Fruit fly (Drosophila melanogaster) whole organism, embryonic: ENCODE measurements around the gene CG13127.

Experiments used
- Atf3 ChIP-seq: fragments of 200-800 bp; sonication (Bioruptor generic); optimal IDR thresholded peaks from 3 replicates; lab custom pipeline; 2016; ENCODE audit warnings: missing biosample characterization, missing genetic modification characterization
- B-H1 ChIP-seq: fragments of 200-800 bp; sonication (Bioruptor generic); IDR thresholded peaks from 3 replicates; pipeline ENCODE4 v1.3.6; 2022; ENCODE audit warnings: missing biosample characterization, missing genetic modification characterization
- BEAF-32 ChIP-seq: fragments of 200-800 bp; sonication (Bioruptor generic); optimal IDR thresholded peaks from 3 replicates; lab custom pipeline; 2017; ENCODE audit warnings: missing biosample characterization, missing genetic modification characterization, mild to moderate bottlenecking, moderate library complexity, missing genetic modification reagents
- CG1024 ChIP-seq: fragments of 200-800 bp; sonication (Bioruptor generic); IDR thresholded peaks from 2 replicates; pipeline ENCODE4 v1.3.6; 2022; ENCODE audit warnings: missing biosample characterization, missing genetic modification characterization
- CG10321 ChIP-seq: fragments of 200-800 bp; sonication (Bioruptor generic); IDR thresholded peaks from 2 replicates; pipeline ENCODE4 v1.3.6; 2022; ENCODE audit warnings: missing biosample characterization, missing genetic modification characterization
- CG11723 ChIP-seq: fragments of 200-800 bp; sonication (Bioruptor generic); optimal IDR thresholded peaks from 2 replicates; lab custom pipeline; 2017; ENCODE audit warnings: missing biosample characterization, mild to moderate bottlenecking, missing genetic modification characterization
- CG13775 ChIP-seq: fragments of 200-800 bp; sonication (Bioruptor generic); optimal IDR thresholded peaks from 3 replicates; lab custom pipeline; 2017; ENCODE audit warnings: missing biosample characterization, mild to moderate bottlenecking, missing genetic modification characterization
- CG13894 ChIP-seq: fragments of 200-800 bp; sonication (Bioruptor generic); optimal IDR thresholded peaks from 3 replicates; lab custom pipeline; 2018; ENCODE audit warnings: missing biosample characterization, mild to moderate bottlenecking, missing genetic modification characterization, moderate library complexity
- CG14014 ChIP-seq: fragments of 200-800 bp; sonication (Bioruptor generic); IDR thresholded peaks from 2 replicates; pipeline ENCODE4 v1.3.6; 2022; ENCODE audit warnings: missing biosample characterization, missing genetic modification characterization
- CG14667 ChIP-seq: fragments of 200-800 bp; sonication (Bioruptor generic); IDR thresholded peaks from 2 replicates; pipeline ENCODE4 v1.3.6; 2022; ENCODE audit warnings: missing biosample characterization, missing genetic modification characterization
- CG17359 ChIP-seq: fragments of 200-800 bp; sonication (Bioruptor generic); optimal IDR thresholded peaks from 3 replicates; lab custom pipeline; 2018; ENCODE audit warnings: missing biosample characterization, mild to moderate bottlenecking, missing genetic modification characterization, moderate library complexity
- CG2202 ChIP-seq: fragments of 200-800 bp; sonication (Bioruptor generic); optimal IDR thresholded peaks from 2 replicates; lab custom pipeline; 2018; ENCODE audit warnings: missing biosample characterization, mild to moderate bottlenecking, missing genetic modification characterization
- CG2889 ChIP-seq: fragments of 200-800 bp; sonication (Bioruptor generic); IDR thresholded peaks from 3 replicates; pipeline ENCODE4 v1.3.6; 2022; ENCODE audit warnings: missing biosample characterization, missing genetic modification characterization
- CG32767 ChIP-seq: fragments of 200-800 bp; sonication (Bioruptor generic); IDR thresholded peaks from 2 replicates; pipeline ENCODE4 v1.3.6; 2022; ENCODE audit warnings: missing biosample characterization, missing genetic modification characterization
- CG33213 ChIP-seq: fragments of 200-800 bp; sonication (Bioruptor generic); optimal IDR thresholded peaks from 3 replicates; lab custom pipeline; 2016; ENCODE audit warnings: missing biosample characterization, missing genetic modification characterization
- CG5953 ChIP-seq: fragments of 200-800 bp; sonication (Bioruptor generic); IDR thresholded peaks from 2 replicates; pipeline ENCODE4 v1.3.6; 2022; ENCODE audit warnings: missing biosample characterization, missing genetic modification characterization
- CG6272 ChIP-seq: fragments of 200-800 bp; sonication (Bioruptor generic); IDR thresholded peaks from 2 replicates; pipeline ENCODE4 v1.3.6; 2022; ENCODE audit warnings: missing biosample characterization, missing genetic modification characterization
- CG8281 ChIP-seq: fragments of 200-800 bp; sonication (Bioruptor generic); optimal IDR thresholded peaks from 2 replicates; lab custom pipeline; 2018; ENCODE audit warnings: missing biosample characterization, mild to moderate bottlenecking, missing genetic modification characterization, moderate library complexity
- CG8944 ChIP-seq: fragments of 200-800 bp; sonication (Bioruptor generic); optimal IDR thresholded peaks from 3 replicates; lab custom pipeline; 2016; ENCODE audit warnings: missing biosample characterization, missing genetic modification characterization
- CG9727 ChIP-seq: fragments of 200-800 bp; sonication (Bioruptor generic); optimal IDR thresholded peaks from 3 replicates; lab custom pipeline; 2017; ENCODE audit warnings: missing biosample characterization, mild to moderate bottlenecking, missing genetic modification characterization
- Camta ChIP-seq: fragments of 200-800 bp; sonication (Bioruptor generic); optimal IDR thresholded peaks from 2 replicates; lab custom pipeline; 2016; ENCODE audit warnings: missing biosample characterization, missing genetic modification characterization
- CrebB ChIP-seq: fragments of 200-800 bp; sonication (Bioruptor generic); optimal IDR thresholded peaks from 3 replicates; lab custom pipeline; 2018; ENCODE audit warnings: missing biosample characterization, mild to moderate bottlenecking, missing genetic modification characterization
- H15 ChIP-seq: fragments of 200-800 bp; sonication (Bioruptor generic); IDR thresholded peaks from 3 replicates; pipeline ENCODE4 v1.3.6; 2022; ENCODE audit warnings: missing biosample characterization, missing genetic modification characterization
- MBD-R2 ChIP-seq: fragments of 200-800 bp; sonication (Bioruptor generic); IDR thresholded peaks from 2 replicates; pipeline ENCODE4 v1.3.6; 2022; ENCODE audit warnings: missing biosample characterization, missing genetic modification characterization
- MTF-1 ChIP-seq: fragments of 200-800 bp; sonication (Bioruptor generic); optimal IDR thresholded peaks from 2 replicates; lab custom pipeline; 2018; ENCODE audit warnings: missing biosample characterization, mild to moderate bottlenecking, missing genetic modification characterization, borderline replicate concordance
- Max ChIP-seq: fragments of 200-800 bp; sonication (Bioruptor generic); optimal IDR thresholded peaks from 2 replicates; lab custom pipeline; 2016; ENCODE audit warnings: missing biosample characterization, mild to moderate bottlenecking, missing genetic modification characterization
- Med ChIP-seq: fragments of 200-800 bp; sonication (Bioruptor generic); peaks from one replicate; lab custom pipeline; 2016; ENCODE audit warnings: missing biosample characterization, missing genetic modification characterization, mild to moderate bottlenecking, inconsistent platforms, moderate library complexity
- Meics ChIP-seq: fragments of 200-800 bp; sonication (Bioruptor generic); optimal IDR thresholded peaks from 2 replicates; lab custom pipeline; 2017; ENCODE audit warnings: missing biosample characterization, mild to moderate bottlenecking, missing genetic modification characterization
- NC2α ChIP-seq: fragments of 200-800 bp; sonication (Bioruptor generic); optimal IDR thresholded peaks from 2 replicates; lab custom pipeline; 2016; ENCODE audit warnings: missing biosample characterization, missing genetic modification characterization
- Neu2 ChIP-seq: fragments of 200-800 bp; sonication (Bioruptor generic); optimal IDR thresholded peaks from 3 replicates; lab custom pipeline; 2016; ENCODE audit warnings: missing biosample characterization, missing genetic modification characterization, borderline replicate concordance
- Oaz ChIP-seq: fragments of 200-800 bp; sonication (Bioruptor generic); IDR thresholded peaks from 2 replicates; pipeline ENCODE4 v1.3.6; 2022; ENCODE audit warnings: missing biosample characterization, missing genetic modification characterization
- Oli ChIP-seq: fragments of 200-800 bp; sonication (Bioruptor generic); optimal IDR thresholded peaks from 2 replicates; lab custom pipeline; 2018; ENCODE audit warnings: missing biosample characterization, mild to moderate bottlenecking, missing genetic modification characterization, moderate library complexity
- Optix ChIP-seq: fragments of 200-800 bp; sonication (Bioruptor generic); IDR thresholded peaks from 3 replicates; pipeline ENCODE4 v1.3.6; 2022; ENCODE audit warnings: missing biosample characterization, missing genetic modification characterization
- Rfx ChIP-seq: fragments of 200-800 bp; sonication (Bioruptor generic); IDR thresholded peaks from 2 replicates; pipeline ENCODE4 v1.3.6; 2022; ENCODE audit warnings: missing biosample characterization, missing genetic modification characterization
- Side ChIP-seq: fragments of 200-800 bp; sonication (Bioruptor generic); optimal IDR thresholded peaks from 2 replicates; lab custom pipeline; 2016; ENCODE audit warnings: missing biosample characterization, missing genetic modification characterization
- YL-1 ChIP-seq: fragments of 200-800 bp; sonication (Bioruptor generic); optimal IDR thresholded peaks from 3 replicates; lab custom pipeline; 2017; ENCODE audit warnings: missing biosample characterization, mild to moderate bottlenecking, missing genetic modification characterization
- ab ChIP-seq: fragments of 200-800 bp; sonication (Bioruptor generic); optimal IDR thresholded peaks from 2 replicates; lab custom pipeline; 2016; ENCODE audit warnings: missing biosample characterization, missing genetic modification characterization
- chn ChIP-seq: fragments of 200-800 bp; sonication (Bioruptor generic); optimal IDR thresholded peaks from 2 replicates; lab custom pipeline; 2016; ENCODE audit warnings: missing biosample characterization, missing genetic modification characterization
- en ChIP-seq: fragments of 200-800 bp; sonication (Bioruptor generic); optimal IDR thresholded peaks from 2 replicates; lab custom pipeline; 2016; ENCODE audit warnings: missing biosample characterization, missing genetic modification characterization
- jing ChIP-seq: fragments of 200-800 bp; sonication (Bioruptor generic); optimal IDR thresholded peaks from 2 replicates; lab custom pipeline; 2018; ENCODE audit warnings: missing biosample characterization, mild to moderate bottlenecking, missing genetic modification characterization
- ken ChIP-seq: fragments of 200-800 bp; sonication (Bioruptor generic); IDR thresholded peaks from 3 replicates; pipeline ENCODE4 v1.3.6; 2022; ENCODE audit warnings: missing biosample characterization, missing genetic modification characterization
- lola ChIP-seq, 3 experiments: fragments of >200 bp in 2 of 3; fragments of 200-800 bp in 1 of 3; sonication (Bioruptor generic) in 1 of 3; optimal IDR thresholded peaks; 2 replicates each; lab custom pipeline; 2017 to 2019; ENCODE audit warnings: missing biosample characterization in 3 of 3, missing genetic modification characterization in 3 of 3, mild to moderate bottlenecking in 1 of 3, moderate library complexity in 1 of 3
- peb ChIP-seq: fragments of 200-800 bp; sonication (Bioruptor generic); IDR thresholded peaks from 2 replicates; pipeline ENCODE4 v1.3.6; 2022; ENCODE audit warnings: missing biosample characterization, missing genetic modification characterization
- pfk ChIP-seq: fragments of 200-800 bp; sonication (Bioruptor generic); optimal IDR thresholded peaks from 2 replicates; lab custom pipeline; 2018; ENCODE audit warnings: missing biosample characterization, mild to moderate bottlenecking, missing genetic modification characterization, moderate library complexity
- psq ChIP-seq: fragments of 200-800 bp; sonication (Bioruptor generic); optimal IDR thresholded peaks from 2 replicates; lab custom pipeline; 2017; ENCODE audit warnings: missing biosample characterization, missing genetic modification characterization
- salm ChIP-seq: fragments of 200-800 bp; sonication (Bioruptor generic); optimal IDR thresholded peaks from 2 replicates; lab custom pipeline; 2018; ENCODE audit warnings: missing biosample characterization, mild to moderate bottlenecking, missing genetic modification characterization
- seq ChIP-seq: fragments of 200-800 bp; sonication (Bioruptor generic); IDR thresholded peaks from 2 replicates; pipeline ENCODE4 v1.3.6; 2022; ENCODE audit warnings: missing biosample characterization, missing genetic modification characterization
- sob ChIP-seq: fragments of 200-800 bp; sonication (Bioruptor generic); IDR thresholded peaks from 2 replicates; pipeline ENCODE4 v1.3.6; 2022; ENCODE audit warnings: missing biosample characterization, missing genetic modification characterization
- tin ChIP-seq: fragments of 200-800 bp; sonication (Bioruptor generic); optimal IDR thresholded peaks from 3 replicates; lab custom pipeline; 2016; ENCODE audit warnings: missing biosample characterization, missing genetic modification characterization
- trh ChIP-seq: fragments of 200-800 bp; sonication (Bioruptor generic); optimal IDR thresholded peaks from 2 replicates; lab custom pipeline; 2016; ENCODE audit warnings: missing biosample characterization, missing genetic modification characterization

The CG13127 gene

DNA sequence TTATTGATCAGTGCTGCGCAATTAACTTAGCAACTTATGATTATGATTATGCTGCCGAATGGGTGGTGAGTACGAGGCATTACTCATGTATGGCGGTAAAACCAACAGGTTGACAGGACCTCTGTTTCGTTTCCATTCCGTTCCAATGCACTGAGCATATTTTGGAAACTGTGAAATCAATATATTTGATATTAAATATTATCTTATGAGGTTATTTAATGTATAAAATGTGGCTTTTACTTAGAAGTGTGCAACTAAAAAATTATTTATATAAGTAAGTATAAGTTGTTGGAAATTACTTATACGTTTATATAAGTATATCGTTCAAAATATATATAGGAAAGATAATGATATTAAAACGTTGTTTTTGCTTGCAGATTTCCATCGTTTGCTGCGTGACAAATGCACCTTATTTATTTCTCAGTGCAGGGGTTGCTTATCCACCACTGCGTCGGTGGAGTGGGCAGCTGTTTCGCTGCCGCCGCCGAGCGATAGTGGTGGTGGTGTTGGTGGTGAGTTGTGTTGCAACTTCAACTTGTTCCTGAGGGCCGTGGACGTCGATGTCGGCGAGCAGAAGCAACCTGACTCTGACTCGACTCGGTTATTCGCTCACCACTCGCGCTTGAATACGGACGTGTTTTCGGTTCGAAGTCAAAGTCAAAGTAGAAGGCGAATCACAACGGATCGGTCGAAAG lies 42.3 kb upstream of the CG13127 start, which contains the start of gene bib (continued):
- TF ChIP-seq Oli (peak; percentile 84), CG8281 (tag; lab: Kevin White, UChicago) (peak; percentile 53), chn (GFP tag; lab: Kevin White, UChicago) (peak; percentile 61), CG14667 (GFP tag; lab: Robert Waterston, UW) (peak; percentile 13; the same call in 1 of the 2 replicates), CG5953 (GFP tag; lab: Robert Waterston, UW) (0 out of 2 replicates have a peak, but pooled peaks have one; percentile 51), CG14014 (GFP tag; lab: Robert Waterston, UW) (peak; percentile 46; the same call in 1 of the 2 replicates), Side (GFP tag; lab: Kevin White, UChicago) (peak; percentile 41), CrebB (tag; lab: Kevin White, UChicago) (no peak), MBD-R2 (GFP tag; lab: Robert Waterston, UW) (no peak), CG11723 (GFP tag; lab: Kevin White, UChicago) (peak; percentile 71), ab (GFP tag; lab: Kevin White, UChicago) (no peak), Oaz (GFP tag; lab: Robert Waterston, UW) (no peak), salm (tag; lab: Kevin White, UChicago) (peak; percentile 68), CG13775 (GFP tag; lab: Kevin White, UChicago) (peak; percentile 91), pfk (GFP tag; lab: Kevin White, UChicago) (peak; percentile 94), sob (GFP tag; lab: Robert Waterston, UW) (0 out of 2 replicates have a peak, but pooled peaks have one; percentile 18), psq (peak; percentile 55), CG33213 (GFP tag; lab: Kevin White, UChicago) (no peak), H15 (GFP tag; lab: Robert Waterston, UW) (peak; percentile 64; the same call in 1 of the 3 replicates), ken (GFP tag; lab: Robert Waterston, UW) (no peak; the same call in 2 of the 3 replicates), CG13894 (tag; lab: Kevin White, UChicago) (peak; percentile 18), Max (GFP tag; lab: Kevin White, UChicago) (peak; percentile 75), Optix (GFP tag; lab: Robert Waterston, UW) (no peak), Atf3 (GFP tag; lab: Kevin White, UChicago) (no peak), BEAF-32 (no peak), Med (peak; percentile 87), peb (GFP tag; lab: Robert Waterston, UW) (peak; percentile 48), NC2α (GFP tag; lab: Kevin White, UChicago) (no peak), CG32767 (GFP tag; lab: Robert Waterston, UW) (peak; percentile 59), YL-1 (GFP tag; lab: Kevin White, UChicago) (peak; percentile 59), CG10321 (GFP tag; lab: Robert Waterston, UW) (no peak), B-H1 (GFP tag; lab: Robert Waterston, UW) (peak; percentile 35; the same call in 2 of the 3 replicates), lola (GFP tag; optimal IDR thresholded peaks at IDR 0.05; lab: Kevin White, UChicago) (peak in 1 of 3 experiments; percentile 92), MTF-1 (GFP tag; lab: Kevin White, UChicago) (peak; percentile 42), CG8944 (GFP tag; lab: Kevin White, UChicago) (no peak), CG6272 (peak; percentile 46; the same call in 1 of the 2 replicates), jing (GFP tag; lab: Kevin White, UChicago) (peak; percentile 18), tin (GFP tag; lab: Kevin White, UChicago) (peak; percentile 85), CG17359 (tag; lab: Kevin White, UChicago) (peak; percentile 83), en (no peak), seq (GFP tag; lab: Robert Waterston, UW) (peak; percentile 49; the same call in 1 of the 2 replicates), CG1024 (no peak), Rfx (GFP tag; lab: Robert Waterston, UW) (peak; percentile 67), Camta (no peak), CG9727 (GFP tag; lab: Kevin White, UChicago) (peak; percentile 96), Meics (peak; percentile 82), CG2889 (GFP tag; lab: Robert Waterston, UW) (0 out of 3 replicates have a peak, but pooled peaks have one; percentile 38), Neu2 (no peak), trh (GFP tag; lab: Kevin White, UChicago) (peak; percentile 32), CG2202 (tag; lab: Kevin White, UChicago) (peak; percentile 86)
